Fruit fly (Drosophila melanogaster): Measurements from ENCODE around the gene Task7.

Gene Task7

dm6 chr3R:9393542-9394025, 18.5 kb downstream of the Task7 start (continued):
- TF ChIP-seq CG7786 (GFP tag; optimal IDR thresholded peaks at IDR 0.05) = no peak
- TF ChIP-seq CG10431 (GFP tag; optimal IDR thresholded peaks at IDR 0.05) = peak; percentile 61
- peak; percentile 38 for TF ChIP-seq CG10274 (GFP tag; optimal IDR thresholded peaks at IDR 0.05)
- TF ChIP-seq C15 (GFP tag; IDR thresholded peaks at IDR 0.05) = 0 out of 3 replicates have a peak, but pooled peaks have one; percentile 6
- TF ChIP-seq zf30C (GFP tag; optimal IDR thresholded peaks at IDR 0.05) = peak; percentile 54
- no peak for TF ChIP-seq MBD-R2 (GFP tag; IDR thresholded peaks at IDR 0.05)
- TF ChIP-seq HLHmδ (GFP tag; optimal IDR thresholded peaks at IDR 0.05) = no peak
- peak; percentile 68 for TF ChIP-seq nerfin-1 (tag; optimal IDR thresholded peaks at IDR 0.05)
- TF ChIP-seq run (tag; optimal IDR thresholded peaks at IDR 0.05) = no peak
- peak; percentile 49 for TF ChIP-seq Hsf (GFP tag; optimal IDR thresholded peaks at IDR 0.05)
- peak; percentile 65; the same call in 2 of the 3 replicates for TF ChIP-seq CG11695 (GFP tag; IDR thresholded peaks at IDR 0.05)
- no peak for TF ChIP-seq Dip2 (GFP tag; IDR thresholded peaks at IDR 0.05)
- TF ChIP-seq Atf6 (GFP tag; IDR thresholded peaks at IDR 0.05) = peak; percentile 67
- TF ChIP-seq ewg (GFP tag; optimal IDR thresholded peaks at IDR 0.05) = peak; percentile 64
- peak; percentile 59 for TF ChIP-seq CG30403 (GFP tag; optimal IDR thresholded peaks at IDR 0.05)
- TF ChIP-seq Dref (GFP tag; IDR thresholded peaks at IDR 0.05) = no peak
- TF ChIP-seq lbe (GFP tag; optimal IDR thresholded peaks at IDR 0.05) = peak; percentile 90
- peak; percentile 49; the same call in 1 of the 2 replicates for TF ChIP-seq CG32772 (GFP tag; IDR thresholded peaks at IDR 0.05)
- peak; percentile 67 for TF ChIP-seq CG13775 (GFP tag; optimal IDR thresholded peaks at IDR 0.05)
- TF ChIP-seq CG10462 (GFP tag; optimal IDR thresholded peaks at IDR 0.05) = no peak
- no peak for TF ChIP-seq gfzf (GFP tag; optimal IDR thresholded peaks at IDR 0.05)
- no peak for TF ChIP-seq Hmx (GFP tag; optimal IDR thresholded peaks at IDR 0.05)
- peak; percentile 39 to 56 for TF ChIP-seq chif (GFP tag; optimal IDR thresholded peaks at IDR 0.05)
- TF ChIP-seq fd64A (GFP tag; optimal IDR thresholded peaks at IDR 0.05) = peak; percentile 89
- TF ChIP-seq ken (GFP tag; IDR thresholded peaks at IDR 0.05) = peak; percentile 66; the same call in 2 of the 3 replicates
- no peak for TF ChIP-seq CG9876 (GFP tag; optimal IDR thresholded peaks at IDR 0.05)
- no peak for TF ChIP-seq wor (GFP tag; IDR thresholded peaks at IDR 0.05)
- TF ChIP-seq row (GFP tag; IDR thresholded peaks at IDR 0.05) = peak; percentile 75
- peak; percentile 61 for TF ChIP-seq crol (GFP tag; IDR thresholded peaks at IDR 0.05)
- TF ChIP-seq bab2 (GFP tag; optimal IDR thresholded peaks at IDR 0.05) = peak; percentile 63
- TF ChIP-seq CG7556 (GFP tag; optimal IDR thresholded peaks at IDR 0.05) = peak; percentile 66
- TF ChIP-seq CG11085 (GFP tag; IDR thresholded peaks at IDR 0.05) = no peak
- TF ChIP-seq zen2 (GFP tag; IDR thresholded peaks at IDR 0.05; ENCODE audit: partially characterized antibody) = no peak
- no peak for TF ChIP-seq CG12744 (GFP tag; optimal IDR thresholded peaks at IDR 0.05)
- peak; percentile 0 for TF ChIP-seq NK7.1 (GFP tag; optimal IDR thresholded peaks at IDR 0.05)
- no peak for TF ChIP-seq psq (GFP tag; optimal IDR thresholded peaks at IDR 0.05)
- peak; percentile 4 for TF ChIP-seq exex (tag; optimal IDR thresholded peaks at IDR 0.05)
- peak; percentile 38 for TF ChIP-seq CG7987 (GFP tag; optimal IDR thresholded peaks at IDR 0.05)
- TF ChIP-seq ftz-f1 (GFP tag; optimal IDR thresholded peaks at IDR 0.05) = no peak
- TF ChIP-seq da (GFP tag; optimal IDR thresholded peaks at IDR 0.05) = no peak
- peak; percentile 30 for TF ChIP-seq CG34376 (GFP tag; optimal IDR thresholded peaks at IDR 0.05)
- TF ChIP-seq CG10366 (GFP tag; IDR thresholded peaks at IDR 0.05) = peak; percentile 39
- no peak for TF ChIP-seq D (optimal IDR thresholded peaks at IDR 0.05)
- TF ChIP-seq D (GFP tag; optimal IDR thresholded peaks at IDR 0.05) = peak; percentile 80
- peak; percentile 64 for TF ChIP-seq CG16815 (GFP tag; optimal IDR thresholded peaks at IDR 0.05)
- TF ChIP-seq Lim3 (GFP tag; IDR thresholded peaks at IDR 0.05) = no peak
- no peak for TF ChIP-seq nerfin-2 (GFP tag; IDR thresholded peaks at IDR 0.05; ENCODE audit: partially characterized antibody)
- TF ChIP-seq CrebB (tag; optimal IDR thresholded peaks at IDR 0.05) = peak; percentile 78
- TF ChIP-seq dati (GFP tag; IDR thresholded peaks at IDR 0.05) = 0 out of 2 replicates have a peak, but pooled peaks have one; percentile 46
- TF ChIP-seq CG18619 (GFP tag; optimal IDR thresholded peaks at IDR 0.05) = peak; percentile 77
- TF ChIP-seq ERR (GFP tag; optimal IDR thresholded peaks at IDR 0.05) = no peak
- peak; percentile 56 for TF ChIP-seq Lhr (GFP tag; optimal IDR thresholded peaks at IDR 0.05)

Data from whole organism, embryonic.